Fruit fly (Drosophila melanogaster) whole organism, embryonic: ENCODE measurements around the gene Girdin.

ENCODE experiments used
- ATbp ChIP-seq: fragments of 200-800 bp; sonication (Bioruptor generic); optimal IDR thresholded peaks from 2 replicates; lab custom pipeline; 2017; ENCODE audit warnings: missing biosample characterization, mild to moderate bottlenecking, missing genetic modification characterization, missing genetic modification reagents
- Bgb ChIP-seq: fragments of 200-800 bp; sonication (Bioruptor generic); IDR thresholded peaks from 2 replicates; pipeline ENCODE4 v1.3.6; 2022; ENCODE audit warnings: missing biosample characterization, missing genetic modification characterization; ENCODE audit not compliant: partially characterized antibody
- CG11093 ChIP-seq: fragments of 200-800 bp; sonication (Bioruptor generic); IDR thresholded peaks from 3 replicates; pipeline ENCODE4 v1.3.6; 2022; ENCODE audit warnings: missing biosample characterization, missing genetic modification characterization
- CG12219 ChIP-seq: fragments of 200-800 bp; sonication (Bioruptor generic); optimal IDR thresholded peaks from 3 replicates; lab custom pipeline; 2018; ENCODE audit warnings: missing biosample characterization, mild to moderate bottlenecking, missing genetic modification characterization
- CG13624 ChIP-seq: fragments of 200-800 bp; sonication (Bioruptor generic); optimal IDR thresholded peaks from 2 replicates; lab custom pipeline; 2016; ENCODE audit warnings: missing biosample characterization, missing genetic modification characterization
- CG1647 ChIP-seq: fragments of 200-800 bp; sonication (Bioruptor generic); optimal IDR thresholded peaks from 3 replicates; lab custom pipeline; 2016; ENCODE audit warnings: missing biosample characterization, missing genetic modification characterization
- CG16815 ChIP-seq: fragments of 200-800 bp; sonication (Bioruptor generic); optimal IDR thresholded peaks from 3 replicates; lab custom pipeline; 2017; ENCODE audit warnings: missing biosample characterization, mild to moderate bottlenecking, missing genetic modification characterization
- CG17359 ChIP-seq: fragments of 200-800 bp; sonication (Bioruptor generic); optimal IDR thresholded peaks from 3 replicates; lab custom pipeline; 2018; ENCODE audit warnings: missing biosample characterization, mild to moderate bottlenecking, missing genetic modification characterization, moderate library complexity
- CG17361 ChIP-seq: fragments of 200-800 bp; sonication (Bioruptor generic); IDR thresholded peaks from 3 replicates; pipeline ENCODE4 v1.3.6; 2022; ENCODE audit warnings: missing biosample characterization, missing genetic modification characterization
- CG17385 ChIP-seq: fragments of 200-800 bp; sonication (Bioruptor generic); optimal IDR thresholded peaks from 3 replicates; lab custom pipeline; 2018; ENCODE audit warnings: missing biosample characterization, mild to moderate bottlenecking, missing genetic modification characterization
- CG3726 ChIP-seq: fragments of 200-800 bp; sonication (Bioruptor generic); IDR thresholded peaks from 3 replicates; pipeline ENCODE4, ENCODE4 v1.3.6; 2022; ENCODE audit warnings: missing biosample characterization, missing genetic modification characterization
- CG6854 ChIP-seq: fragments of 200-800 bp; sonication (Bioruptor generic); optimal IDR thresholded peaks from 3 replicates; lab custom pipeline; 2017; ENCODE audit warnings: missing biosample characterization, mild to moderate bottlenecking, missing genetic modification characterization
- CG7987 ChIP-seq: fragments of 200-800 bp; sonication (Bioruptor generic); optimal IDR thresholded peaks from 2 replicates; lab custom pipeline; 2018; ENCODE audit warnings: missing biosample characterization, mild to moderate bottlenecking, missing genetic modification characterization, moderate library complexity
- CG8089 ChIP-seq: fragments of 200-800 bp; sonication (Bioruptor generic); optimal IDR thresholded peaks from 3 replicates; lab custom pipeline; 2016; ENCODE audit warnings: missing biosample characterization, missing genetic modification characterization
- CG8281 ChIP-seq: fragments of 200-800 bp; sonication (Bioruptor generic); optimal IDR thresholded peaks from 2 replicates; lab custom pipeline; 2018; ENCODE audit warnings: missing biosample characterization, mild to moderate bottlenecking, missing genetic modification characterization, moderate library complexity
- CG8388 ChIP-seq: fragments of 200-800 bp; sonication (Bioruptor generic); optimal IDR thresholded peaks from 2 replicates; lab custom pipeline; 2019; ENCODE audit warnings: missing biosample characterization, mild to moderate bottlenecking, missing genetic modification characterization, moderate library complexity
- CG8765 ChIP-seq: fragments of 200-800 bp; sonication (Bioruptor generic); IDR thresholded peaks from 2 replicates; pipeline ENCODE4 v1.3.6; 2022; ENCODE audit warnings: missing biosample characterization, missing genetic modification characterization
- CG9932 ChIP-seq: fragments of 200-800 bp; sonication (Bioruptor generic); IDR thresholded peaks from 2 replicates; pipeline ENCODE4 v1.3.6; 2022; ENCODE audit warnings: missing biosample characterization, missing genetic modification characterization
- CTCF ChIP-seq: fragments of 200-800 bp; sonication (Bioruptor generic); optimal IDR thresholded peaks from 2 replicates; lab custom pipeline; 2017; ENCODE audit warnings: missing biosample characterization, mild to moderate bottlenecking, missing genetic modification characterization, moderate library complexity
- Dip2 ChIP-seq: fragments of 200-800 bp; sonication (Bioruptor generic); IDR thresholded peaks from 2 replicates; pipeline ENCODE4 v1.3.6; 2022; ENCODE audit warnings: missing biosample characterization, missing genetic modification characterization
- Dip3 ChIP-seq: fragments of 200-800 bp; sonication (Bioruptor generic); optimal IDR thresholded peaks from 3 replicates; lab custom pipeline; 2016; ENCODE audit warnings: missing biosample characterization, missing genetic modification characterization
- GATAe ChIP-seq: fragments of 200-800 bp; sonication (Bioruptor generic); conservative IDR thresholded peaks from 2 replicates; pipeline ENCODE4 v1.3.6; 2022; ENCODE audit warnings: missing biosample characterization, missing genetic modification characterization
- Gug ChIP-seq: fragments of 200-800 bp; sonication (Bioruptor generic); IDR thresholded peaks from 4 replicates; pipeline ENCODE4 v1.3.6; 2022; ENCODE audit warnings: missing biosample characterization, missing genetic modification characterization
- HLH3B ChIP-seq: fragments of 200-800 bp; sonication (Bioruptor generic); IDR thresholded peaks from 2 replicates; pipeline ENCODE4 v1.3.6; 2022; ENCODE audit warnings: missing biosample characterization, missing genetic modification characterization
- HLH54F ChIP-seq: fragments of 200-800 bp; sonication (Bioruptor generic); optimal IDR thresholded peaks from 3 replicates; lab custom pipeline; 2016; ENCODE audit warnings: missing biosample characterization, missing genetic modification characterization
- Hand ChIP-seq: fragments of 200-800 bp; sonication (Bioruptor generic); optimal IDR thresholded peaks from 2 replicates; lab custom pipeline; 2017; ENCODE audit warnings: mild to moderate bottlenecking, missing biosample characterization, missing genetic modification reagents, missing genetic modification characterization
- MESR4 ChIP-seq: fragments of 200-800 bp; sonication (Bioruptor generic); optimal IDR thresholded peaks from 2 replicates; lab custom pipeline; 2018; ENCODE audit warnings: missing biosample characterization, mild to moderate bottlenecking, missing genetic modification characterization, moderate library complexity
- MTF-1 ChIP-seq: fragments of 200-800 bp; sonication (Bioruptor generic); optimal IDR thresholded peaks from 2 replicates; lab custom pipeline; 2018; ENCODE audit warnings: missing biosample characterization, mild to moderate bottlenecking, missing genetic modification characterization, borderline replicate concordance
- Neu2 ChIP-seq: fragments of 200-800 bp; sonication (Bioruptor generic); optimal IDR thresholded peaks from 3 replicates; lab custom pipeline; 2016; ENCODE audit warnings: missing biosample characterization, missing genetic modification characterization, borderline replicate concordance
- Spps ChIP-seq: fragments of 200-800 bp; sonication (Bioruptor generic); optimal IDR thresholded peaks from 2 replicates; lab custom pipeline; 2018; ENCODE audit warnings: missing biosample characterization, mild to moderate bottlenecking, missing genetic modification characterization
- Sry-δ ChIP-seq: fragments of 200-800 bp; sonication (Bioruptor generic); optimal IDR thresholded peaks from 2 replicates; lab custom pipeline; 2016; ENCODE audit warnings: missing biosample characterization, missing genetic modification characterization
- Stat92E ChIP-seq, 3 experiments: fragments of >200 bp in 2 of 3; fragments of 200-800 bp in 1 of 3; sonication (Bioruptor generic) in 1 of 3; optimal IDR thresholded peaks; 2 replicates each; lab custom pipeline; 2017 to 2019; ENCODE audit warnings: missing biosample characterization in 3 of 3, missing genetic modification characterization in 3 of 3, mild to moderate bottlenecking in 1 of 3, moderate library complexity in 1 of 3
- Vsx1 ChIP-seq: fragments of 200-800 bp; sonication (Bioruptor generic); optimal IDR thresholded peaks from 2 replicates; lab custom pipeline; 2017; ENCODE audit warnings: missing biosample characterization, mild to moderate bottlenecking, missing genetic modification characterization, missing genetic modification reagents
- ac ChIP-seq: fragments of 200-800 bp; sonication (Bioruptor generic); optimal IDR thresholded peaks from 3 replicates; lab custom pipeline; 2017; ENCODE audit warnings: missing biosample characterization, mild to moderate bottlenecking, missing genetic modification characterization
- ash1 ChIP-seq: fragments of 200-800 bp; sonication (Bioruptor generic); optimal IDR thresholded peaks from 2 replicates; lab custom pipeline; 2018; ENCODE audit warnings: missing biosample characterization, mild to moderate bottlenecking, missing genetic modification characterization
- bcd ChIP-seq: fragments of 200-800 bp; sonication (Bioruptor generic); optimal IDR thresholded peaks from 2 replicates; lab custom pipeline; 2017; ENCODE audit warnings: missing biosample characterization, mild to moderate bottlenecking, missing genetic modification characterization
- cg ChIP-seq: fragments of 200-800 bp; sonication (Bioruptor generic); optimal IDR thresholded peaks from 3 replicates; lab custom pipeline; 2019; ENCODE audit warnings: missing biosample characterization, mild to moderate bottlenecking, missing genetic modification characterization, moderate library complexity
- crc ChIP-seq: fragments of 200-800 bp; sonication (Bioruptor generic); optimal IDR thresholded peaks from 2 replicates; lab custom pipeline; 2016; ENCODE audit warnings: missing biosample characterization, missing genetic modification characterization
- crp ChIP-seq, 2 experiments: fragments of 200-800 bp; sonication (Bioruptor generic); optimal IDR thresholded peaks; 2 replicates in 1 of 2; 3 replicates in 1 of 2; lab custom pipeline; 2017; ENCODE audit warnings: missing biosample characterization in 2 of 2, missing genetic modification characterization in 2 of 2, mild to moderate bottlenecking in 1 of 2, moderate library complexity in 1 of 2
- fd3F ChIP-seq: fragments of 200-800 bp; sonication (Bioruptor generic); optimal IDR thresholded peaks from 2 replicates; lab custom pipeline; 2018; ENCODE audit warnings: missing biosample characterization, mild to moderate bottlenecking, missing genetic modification characterization, moderate library complexity
- fd64A ChIP-seq: fragments of 200-800 bp; sonication (Bioruptor generic); optimal IDR thresholded peaks from 3 replicates; lab custom pipeline; 2018; ENCODE audit warnings: missing biosample characterization, mild to moderate bottlenecking, missing genetic modification characterization
- gcm2 ChIP-seq: fragments of 200-800 bp; sonication (Bioruptor generic); optimal IDR thresholded peaks from 2 replicates; lab custom pipeline; 2016; ENCODE audit warnings: missing biosample characterization, missing genetic modification characterization
- hbn ChIP-seq: fragments of 200-800 bp; sonication (Bioruptor generic); IDR thresholded peaks from 2 replicates; pipeline ENCODE4 v1.3.6; 2022; ENCODE audit warnings: missing biosample characterization, missing genetic modification characterization; ENCODE audit not compliant: partially characterized antibody
- kay ChIP-seq: fragments of 200-800 bp; sonication (Bioruptor generic); optimal IDR thresholded peaks from 2 replicates; lab custom pipeline; 2016; ENCODE audit warnings: missing biosample characterization, missing genetic modification characterization
- lola ChIP-seq, 3 experiments: fragments of >200 bp in 2 of 3; fragments of 200-800 bp in 1 of 3; sonication (Bioruptor generic) in 1 of 3; optimal IDR thresholded peaks; 2 replicates each; lab custom pipeline; 2017 to 2019; ENCODE audit warnings: missing biosample characterization in 3 of 3, missing genetic modification characterization in 3 of 3, mild to moderate bottlenecking in 1 of 3, moderate library complexity in 1 of 3
- mirr ChIP-seq: fragments of 200-800 bp; sonication (Bioruptor generic); optimal IDR thresholded peaks from 3 replicates; lab custom pipeline; 2018; ENCODE audit warnings: missing biosample characterization, mild to moderate bottlenecking, missing genetic modification characterization
- otp ChIP-seq: fragments of 200-800 bp; sonication (Bioruptor generic); IDR thresholded peaks from 3 replicates; pipeline ENCODE4, ENCODE4 v1.3.6; 2022; ENCODE audit warnings: missing biosample characterization, missing genetic modification characterization
- pho ChIP-seq: fragments of 200-800 bp; sonication (Bioruptor generic); optimal IDR thresholded peaks from 2 replicates; lab custom pipeline; 2016; ENCODE audit warnings: missing biosample characterization, missing genetic modification characterization
- scrt ChIP-seq: fragments of 200-800 bp; sonication (Bioruptor generic); optimal IDR thresholded peaks from 2 replicates; lab custom pipeline; 2018; ENCODE audit warnings: missing biosample characterization, mild to moderate bottlenecking, missing genetic modification characterization, moderate library complexity
- tx ChIP-seq: fragments of 200-800 bp; sonication (Bioruptor generic); optimal IDR thresholded peaks from 2 replicates; lab custom pipeline; 2016; ENCODE audit warnings: missing biosample characterization, missing genetic modification characterization
- usp ChIP-seq: fragments of >200 bp; optimal IDR thresholded peaks from 2 replicates; lab custom pipeline; 2017; ENCODE audit warnings: missing biosample characterization, missing genetic modification characterization

Girdin gene

dm6 chr3L:3192333-3192894 lies 13.7 kb downstream of the Girdin start, which contains the start of gene CG14965 (continued):
- TF ChIP-seq mirr (GFP tag; lab: Kevin White, UChicago) (no peak), CG6854 (GFP tag; lab: Kevin White, UChicago) (no peak), otp (GFP tag; lab: Robert Waterston, UW) (no peak), ac (no peak), tx (GFP tag; lab: Kevin White, UChicago) (no peak), CG17359 (tag; lab: Kevin White, UChicago) (no peak), ash1 (no peak), CG7987 (GFP tag; lab: Kevin White, UChicago) (no peak), Sry-δ (GFP tag; lab: Kevin White, UChicago) (peak; percentile 95), Hand (GFP tag; lab: Kevin White, UChicago) (no peak), CG17361 (GFP tag; lab: Robert Waterston, UW) (no peak), gcm2 (no peak), kay (no peak), crp (GFP tag; optimal IDR thresholded peaks at IDR 0.05; lab: Kevin White, UChicago) (peak in 1 of 2 experiments; percentile 81), CG11093 (GFP tag; lab: Robert Waterston, UW) (no peak), lola (GFP tag; optimal IDR thresholded peaks at IDR 0.05; lab: Kevin White, UChicago) (no peak), CG8281 (tag; lab: Kevin White, UChicago) (no peak), CG16815 (GFP tag; lab: Kevin White, UChicago) (no peak), CG3726 (GFP tag; lab: Robert Waterston, UW) (no peak), CG1647 (GFP tag; lab: Kevin White, UChicago) (no peak), crc (GFP tag; lab: Kevin White, UChicago) (no peak), pho (GFP tag; lab: Kevin White, UChicago) (no peak), HLH54F (no peak), bcd (GFP tag; lab: Kevin White, UChicago) (no peak), cg (GFP tag; lab: Kevin White, UChicago) (no peak), CG8388 (no peak), ATbp (GFP tag; lab: Kevin White, UChicago) (no peak), fd64A (GFP tag; lab: Kevin White, UChicago) (no peak), Gug (no peak), Stat92E (GFP tag; optimal IDR thresholded peaks at IDR 0.05; lab: Kevin White, UChicago) (no peak), Spps (no peak), Dip2 (GFP tag; lab: Robert Waterston, UW) (no peak), Bgb (GFP tag; lab: Robert Waterston, UW) (peak; percentile 89), GATAe (GFP tag; lab: Robert Waterston, UW) (no peak), scrt (no peak), HLH3B (GFP tag; lab: Robert Waterston, UW) (no peak), CG8089 (GFP tag; lab: Kevin White, UChicago) (no peak), MESR4 (peak; percentile 20), hbn (GFP tag; lab: Robert Waterston, UW) (peak; percentile 86), Vsx1 (GFP tag; lab: Kevin White, UChicago) (no peak), fd3F (GFP tag; lab: Kevin White, UChicago) (no peak), CG13624 (no peak), usp (GFP tag; lab: Kevin White, UChicago) (no peak), CG17385 (GFP tag; lab: Kevin White, UChicago) (no peak), Neu2 (GFP tag; lab: Kevin White, UChicago) (no peak), CG9932 (GFP tag; lab: Robert Waterston, UW) (no peak), CG8765 (GFP tag; lab: Robert Waterston, UW) (no peak), CTCF (GFP tag; lab: Kevin White, UChicago) (no peak), MTF-1 (GFP tag; lab: Kevin White, UChicago) (no peak), Dip3 (GFP tag; lab: Kevin White, UChicago) (no peak), CG12219 (GFP tag; lab: Kevin White, UChicago) (no peak)
